Worm (Caenorhabditis elegans) whole organism, young adult: ENCODE data around the gene fbxa-71.

Experiments used
- F10E7.11 ChIP-seq: sonication (generic microtip); optimal IDR thresholded peaks from 2 replicates; lab custom pipeline; 2017; ENCODE audit warnings: mild to moderate bottlenecking, missing genetic modification characterization, moderate library complexity, missing compliant biosample characterization
- F22D6.2 ChIP-seq: sonication (generic microtip); optimal IDR thresholded peaks from 2 replicates; lab custom pipeline; 2016; ENCODE audit warnings: mild to moderate bottlenecking, missing genetic modification characterization, missing compliant biosample characterization
- F37B4.10 ChIP-seq: fragments of 200-800 bp; sonication (Bioruptor generic); IDR thresholded peaks from 2 replicates; pipeline ENCODE4 v1.3.6; 2022; ENCODE audit warnings: missing genetic modification characterization, missing compliant biosample characterization
- F52B5.7 ChIP-seq: sonication (generic microtip); optimal IDR thresholded peaks from 2 replicates; lab custom pipeline; 2016; ENCODE audit warnings: mild to moderate bottlenecking, missing genetic modification characterization, missing compliant biosample characterization
- F57C9.4 ChIP-seq: sonication (generic microtip); optimal IDR thresholded peaks from 2 replicates; lab custom pipeline; 2017; ENCODE audit warnings: mild to moderate bottlenecking, missing genetic modification characterization, missing compliant biosample characterization
- T26A5.8 ChIP-seq: sonication (generic microtip); optimal IDR thresholded peaks from 2 replicates; lab custom pipeline; 2016; ENCODE audit warnings: missing genetic modification characterization, missing compliant biosample characterization
- Y56A3A.18 ChIP-seq: fragments of 200-800 bp; sonication (Bioruptor generic); IDR thresholded peaks from 2 replicates; pipeline ENCODE4 v1.3.6; 2022; ENCODE audit warnings: missing genetic modification reagents, missing genetic modification characterization, missing compliant biosample characterization
- attf-3 ChIP-seq: fragments of 200-800 bp; sonication (Bioruptor generic); conservative IDR thresholded peaks from 2 replicates; pipeline ENCODE4 v1.3.6; 2022; ENCODE audit warnings: missing genetic modification reagents, missing genetic modification characterization, missing compliant biosample characterization
- attf-6 ChIP-seq: fragments of 200-800 bp; sonication (Bioruptor generic); IDR thresholded peaks from 2 replicates; pipeline ENCODE4 v1.3.6; 2022; ENCODE audit warnings: missing genetic modification reagents, missing genetic modification characterization, missing compliant biosample characterization
- bed-1 ChIP-seq: fragments of 200-800 bp; sonication (Bioruptor generic); IDR thresholded peaks from 2 replicates; pipeline ENCODE4 v1.3.6; 2022; ENCODE audit warnings: missing genetic modification reagents, missing genetic modification characterization, missing compliant biosample characterization
- cebp-2 ChIP-seq: fragments of 200-800 bp; sonication (Bioruptor generic); IDR thresholded peaks from 2 replicates; pipeline ENCODE4 v1.3.6; 2022; ENCODE audit warnings: missing genetic modification characterization, missing compliant biosample characterization
- ceh-100 ChIP-seq: fragments of 200-800 bp; sonication (Bioruptor generic); IDR thresholded peaks from 2 replicates; pipeline ENCODE4 v1.3.6; 2022; ENCODE audit warnings: missing genetic modification reagents, missing genetic modification characterization, missing compliant biosample characterization
- ceh-40 ChIP-seq: fragments of 200-800 bp; sonication (Bioruptor generic); IDR thresholded peaks from 2 replicates; pipeline ENCODE4 v1.3.6; 2022; ENCODE audit warnings: missing genetic modification characterization, missing compliant biosample characterization
- ceh-58 ChIP-seq: fragments of 200-800 bp; sonication (Bioruptor generic); IDR thresholded peaks from 2 replicates; pipeline ENCODE4 v1.3.6; 2022; ENCODE audit warnings: missing genetic modification characterization, missing compliant biosample characterization
- die-1 ChIP-seq: sonication (generic microtip); optimal IDR thresholded peaks from 2 replicates; lab custom pipeline; 2016; ENCODE audit warnings: missing genotype, mild to moderate bottlenecking, missing genetic modification characterization, missing compliant biosample characterization
- him-1 ChIP-seq: sonication (generic microtip); optimal IDR thresholded peaks from 2 replicates; lab custom pipeline; 2016; ENCODE audit warnings: missing genotype, missing genetic modification reagents, missing genetic modification characterization, missing compliant biosample characterization
- hmg-1.2 ChIP-seq: fragments of 200-800 bp; sonication (Bioruptor generic); IDR thresholded peaks from 2 replicates; pipeline ENCODE4 v1.3.6; 2022; ENCODE audit warnings: missing genetic modification reagents, missing genetic modification characterization, missing compliant biosample characterization
- let-526 ChIP-seq: fragments of 200-800 bp; sonication (Bioruptor generic); IDR thresholded peaks from 2 replicates; pipeline ENCODE4 v1.3.6; 2022; ENCODE audit warnings: missing genetic modification reagents, missing genetic modification characterization, missing compliant biosample characterization
- let-607 ChIP-seq, 2 experiments: fragments of 200-800 bp in 1 of 2; sonication (Bioruptor generic) in 1 of 2; sonication (generic microtip) in 1 of 2; optimal IDR thresholded peaks; 2 replicates each; lab custom pipeline; 2016 to 2018; ENCODE audit warnings: mild to moderate bottlenecking in 2 of 2, missing compliant biosample characterization in 2 of 2, missing genetic modification characterization in 2 of 2, moderate library complexity in 2 of 2, missing genotype in 1 of 2
- lir-1 ChIP-seq: fragments of 200-800 bp; sonication (Bioruptor generic); conservative IDR thresholded peaks from 2 replicates; pipeline ENCODE4 v1.3.6; 2022; ENCODE audit warnings: missing genetic modification reagents, missing genetic modification characterization, missing compliant biosample characterization
- madf-10 ChIP-seq: sonication (generic microtip); optimal IDR thresholded peaks from 2 replicates; lab custom pipeline; 2016; ENCODE audit warnings: mild to moderate bottlenecking, missing genetic modification characterization, missing compliant biosample characterization
- madf-3 ChIP-seq: fragments of 200-800 bp; sonication (Bioruptor generic); IDR thresholded peaks from 2 replicates; pipeline ENCODE4 v1.3.6; 2022; ENCODE audit warnings: missing genetic modification reagents, missing genetic modification characterization, missing compliant biosample characterization
- mcd-1 ChIP-seq: fragments of 200-800 bp; sonication (Bioruptor generic); IDR thresholded peaks from 2 replicates; pipeline ENCODE4 v1.3.6; 2022; ENCODE audit warnings: missing genetic modification reagents, missing genetic modification characterization, missing compliant biosample characterization
- mxl-1 ChIP-seq: sonication (generic microtip); optimal IDR thresholded peaks from 2 replicates; lab custom pipeline; 2016; ENCODE audit warnings: missing genetic modification characterization, missing compliant biosample characterization
- nhr-27 ChIP-seq: fragments of 200-800 bp; sonication (Bioruptor generic); optimal IDR thresholded peaks from 2 replicates; lab custom pipeline; 2018; ENCODE audit warnings: mild to moderate bottlenecking, missing genetic modification characterization, moderate library complexity, missing compliant biosample characterization
- sea-2 ChIP-seq: fragments of 200-800 bp; sonication (Bioruptor generic); IDR thresholded peaks from 2 replicates; pipeline ENCODE4 v1.3.6; 2022; ENCODE audit warnings: missing genetic modification characterization, missing compliant biosample characterization
- snpc-4 ChIP-seq, 5 experiments: fragments of 150-350 bp in 1 of 5; sonication (generic microtip) in 4 of 5; optimal IDR thresholded peaks; 2 replicates each; lab custom pipeline; 2014 to 2018; ENCODE audit warnings: missing genetic modification characterization in 5 of 5, missing biosample characterization in 3 of 5, antibody characterized with exemption in 2 of 5, mild to moderate bottlenecking in 2 of 5, missing compliant biosample characterization in 2 of 5, missing genotype in 2 of 5, moderate library complexity in 2 of 5, missing genetic modification reagents in 1 of 5
- tbp1 ChIP-seq: fragments of 200-800 bp; sonication (Bioruptor generic); optimal IDR thresholded peaks from 2 replicates; lab custom pipeline; 2018; ENCODE audit warnings: mild to moderate bottlenecking, missing genetic modification characterization, missing compliant biosample characterization
- unc-130 ChIP-seq: sonication (generic microtip); optimal IDR thresholded peaks from 2 replicates; lab custom pipeline; 2016; ENCODE audit warnings: missing genetic modification reagents, missing genetic modification characterization, missing compliant biosample characterization
- unc-62 ChIP-seq: fragments of 150-350 bp; optimal IDR thresholded peaks from 2 replicates; lab custom pipeline; 2014; ENCODE audit warnings: missing biosample characterization, missing genetic modification reagents, missing genetic modification characterization
- ztf-28 ChIP-seq: fragments of 200-800 bp; sonication (Bioruptor generic); IDR thresholded peaks from 2 replicates; pipeline ENCODE4 v1.3.6; 2022; ENCODE audit warnings: missing genetic modification reagents, missing genetic modification characterization, missing compliant biosample characterization
- ztf-3 ChIP-seq: fragments of 200-800 bp; sonication (Bioruptor generic); optimal IDR thresholded peaks from 2 replicates; lab custom pipeline; 2018; ENCODE audit warnings: mild to moderate bottlenecking, missing genetic modification characterization, missing compliant biosample characterization

Gene fbxa-71

DNA sequence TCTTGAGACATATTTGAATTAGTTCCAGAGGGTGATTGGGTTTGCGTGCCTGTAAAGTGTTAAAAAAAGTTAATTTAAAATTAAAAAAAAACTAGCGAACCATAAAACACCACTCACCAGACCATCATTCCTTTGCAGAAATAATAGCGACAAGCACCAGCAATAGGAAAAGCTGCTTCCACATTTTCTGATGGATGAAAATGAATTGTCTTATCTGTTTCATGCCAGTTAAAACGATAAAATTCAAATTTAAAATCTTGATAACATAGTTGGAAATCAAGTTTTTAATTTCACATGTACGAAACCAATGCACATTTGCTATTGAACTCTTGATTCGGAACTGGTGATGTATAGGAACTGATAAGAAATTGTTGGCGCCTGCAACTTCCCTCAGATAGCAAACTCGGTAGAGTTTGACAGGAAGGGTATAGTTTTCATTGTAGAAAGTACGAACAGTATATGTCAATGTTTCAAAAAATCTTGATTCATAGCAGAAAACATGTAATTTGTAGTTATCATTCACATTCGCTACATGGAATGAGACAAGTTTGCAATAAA lies 16.0 kb upstream of the fbxa-71 start, which contains the start of gene C39B5.10:
Gene C39B5.10 (minus strand): TSS at position 51 of the 558 bp plus-strand sequence.
- TF ChIP-seq mcd-1 (GFP tag; lab: Robert Waterston, UW) (no peak), mxl-1 (tag; lab: Kevin White, UChicago) (no peak), F37B4.10 (no peak), F22D6.2 (tag; lab: Kevin White, UChicago) (no peak), let-526 (GFP tag; lab: Robert Waterston, UW) (no peak), snpc-4 (GFP tag; optimal IDR thresholded peaks at IDR 0.05; lab: Kevin White, UChicago) (no peak), snpc-4 (tag; optimal IDR thresholded peaks at IDR 0.05; lab: Kevin White, UChicago) (no peak), ztf-28 (GFP tag; lab: Robert Waterston, UW) (no peak), cebp-2 (GFP tag; lab: Robert Waterston, UW) (no peak), F52B5.7 (tag; lab: Kevin White, UChicago) (no peak), ceh-100 (GFP tag; lab: Robert Waterston, UW) (no peak), madf-3 (GFP tag; lab: Robert Waterston, UW) (no peak), ztf-3 (no peak), F57C9.4 (tag; lab: Kevin White, UChicago) (no peak), tbp1 (GFP tag; lab: Kevin White, UChicago) (no peak), attf-3 (GFP tag; lab: Robert Waterston, UW) (no peak), bed-1 (GFP tag; lab: Robert Waterston, UW) (no peak), madf-10 (tag; lab: Kevin White, UChicago) (no peak)

DNA sequence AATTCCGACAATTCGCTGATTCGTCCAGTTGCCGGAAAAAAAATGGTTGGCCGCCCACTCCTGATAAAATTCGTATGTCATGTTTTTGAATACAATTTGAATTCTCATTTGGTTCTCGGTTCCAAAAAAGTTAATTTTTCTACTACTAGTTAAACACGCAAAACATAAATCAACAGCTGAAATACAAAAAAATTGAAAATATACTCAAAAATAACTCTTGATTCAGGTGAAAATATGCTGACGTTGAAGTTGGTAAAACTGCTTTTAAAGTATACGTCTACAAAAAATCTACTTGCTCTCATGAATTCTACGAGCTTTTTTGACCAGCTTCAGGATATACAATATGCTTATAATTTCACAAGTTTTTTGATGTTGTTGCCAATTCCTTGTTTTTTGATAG lies 15.2 kb upstream of the fbxa-71 start, which contains the start of gene srz-56:
Gene srz-56 (plus strand): TSS at position 301 of the 400 bp plus-strand sequence.
- TF ChIP-seq nhr-27 (tag; lab: Kevin White, UChicago) (no peak), hmg-1.2 (GFP tag; lab: Robert Waterston, UW) (no peak), ceh-100 (GFP tag; lab: Robert Waterston, UW) (no peak), ceh-40 (GFP tag; lab: Robert Waterston, UW) (no peak), madf-3 (GFP tag; lab: Robert Waterston, UW) (no peak)

- TF ChIP-seq T26A5.8 (tag; lab: Kevin White, UChicago): no peak
- TF ChIP-seq die-1 (tag; lab: Kevin White, UChicago): no peak
- TF ChIP-seq F10E7.11 (tag; lab: Kevin White, UChicago): no peak
- TF ChIP-seq attf-6 (GFP tag; lab: Robert Waterston, UW): no peak
- TF ChIP-seq unc-130 (GFP tag; lab: Kevin White, UChicago): no peak
- no peak for TF ChIP-seq him-1
- no peak for TF ChIP-seq Y56A3A.18 (GFP tag; lab: Robert Waterston, UW)
- no peak for TF ChIP-seq lir-1
- no peak for TF ChIP-seq sea-2 (GFP tag; lab: Robert Waterston, UW)
- TF ChIP-seq ceh-58: no peak
Measured at ce11 chrIII:2243617-2244016, 12.0 kb upstream of the fbxa-71 start.

DNA sequence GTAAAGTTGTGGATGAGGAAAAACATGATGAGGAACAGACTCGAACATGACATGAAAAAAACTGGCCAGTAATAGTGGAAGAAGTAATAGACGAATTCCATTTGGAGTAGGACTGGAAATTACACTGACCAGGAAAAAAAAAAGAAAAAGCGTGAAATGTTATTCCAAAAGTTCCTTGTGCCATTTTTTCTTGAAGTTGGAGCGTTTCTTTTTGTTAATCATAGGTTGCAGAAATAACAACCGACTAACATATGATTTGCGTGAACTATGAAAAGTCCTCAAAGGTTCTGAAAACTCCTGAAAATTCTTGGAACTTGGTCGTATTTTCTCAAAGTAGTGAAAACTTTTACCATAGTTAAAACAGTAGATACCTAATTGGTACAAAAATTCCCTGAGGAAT lies 9.9 kb upstream of the fbxa-71 start, which contains the start of gene srd-67:
Gene srd-67 (minus strand): TSS at position 101 of the 400 bp plus-strand sequence.
- TF ChIP-seq unc-62 (no peak), let-607 (tag; optimal IDR thresholded peaks at IDR 0.05; lab: Kevin White, UChicago) (no peak), ztf-28 (GFP tag; lab: Robert Waterston, UW) (no peak)
- TF ChIP-seq, all 124 proteins: peak for 0
